Worm (Caenorhabditis elegans) whole organism, late embryonic: ENCODE measurements around the gene T05A8.6.

ENCODE experiments used
- C08G9.2 ChIP-seq: sonication (generic microtip); optimal IDR thresholded peaks from 2 replicates; lab custom pipeline; 2016; ENCODE audit warnings: mild to moderate bottlenecking, missing genetic modification characterization, moderate library complexity, missing compliant biosample characterization
- C38D4.7 ChIP-seq: fragments of 200-800 bp; sonication (Bioruptor generic); optimal IDR thresholded peaks from 2 replicates; lab custom pipeline; 2018; ENCODE audit warnings: mild to moderate bottlenecking, missing genetic modification characterization, moderate library complexity, missing compliant biosample characterization
- F13H6.1 ChIP-seq: sonication (generic microtip); optimal IDR thresholded peaks from 2 replicates; lab custom pipeline; 2016; ENCODE audit warnings: missing genetic modification characterization, missing compliant biosample characterization
- K02D7.2 ChIP-seq: sonication (generic microtip); optimal IDR thresholded peaks from 2 replicates; lab custom pipeline; 2017; ENCODE audit warnings: mild to moderate bottlenecking, missing genetic modification characterization, missing compliant biosample characterization
- ama-1 ChIP-seq: fragments of 150-350 bp; optimal IDR thresholded peaks from 2 replicates; lab custom pipeline; 2014
- ceh-14 ChIP-seq: sonication (generic microtip); optimal IDR thresholded peaks from 2 replicates; lab custom pipeline; 2016; ENCODE audit warnings: missing genotype, missing genetic modification characterization, missing compliant biosample characterization
- ceh-18 ChIP-seq: sonication (generic microtip); optimal IDR thresholded peaks from 2 replicates; lab custom pipeline; 2016; ENCODE audit warnings: missing genetic modification characterization, missing compliant biosample characterization
- ceh-24 ChIP-seq: sonication (generic microtip); optimal IDR thresholded peaks from 2 replicates; lab custom pipeline; 2016; ENCODE audit warnings: mild to moderate bottlenecking, missing genetic modification characterization, missing compliant biosample characterization
- ceh-48 ChIP-seq: sonication (generic microtip); optimal IDR thresholded peaks from 2 replicates; lab custom pipeline; 2016; ENCODE audit warnings: missing genetic modification characterization, inconsistent platforms, missing compliant biosample characterization
- ceh-9 ChIP-seq: sonication (generic microtip); optimal IDR thresholded peaks from 2 replicates; lab custom pipeline; 2016; ENCODE audit warnings: mild to moderate bottlenecking, missing genetic modification characterization, inconsistent platforms, missing compliant biosample characterization
- dmd-4 ChIP-seq: sonication (generic microtip); optimal IDR thresholded peaks from 2 replicates; lab custom pipeline; 2016; ENCODE audit warnings: borderline replicate concordance, missing genetic modification characterization, missing compliant biosample characterization
- dve-1 ChIP-seq: sonication (generic microtip); optimal IDR thresholded peaks from 2 replicates; lab custom pipeline; 2017; ENCODE audit warnings: antibody characterized with exemption, mild to moderate bottlenecking, missing genetic modification characterization, missing compliant biosample characterization
- elt-2 ChIP-seq: sonication (generic microtip); optimal IDR thresholded peaks from 2 replicates; lab custom pipeline; 2016; ENCODE audit warnings: missing genetic modification reagents, missing genetic modification characterization, missing compliant biosample characterization
- ets-4 ChIP-seq: sonication (generic microtip); optimal IDR thresholded peaks from 2 replicates; lab custom pipeline; 2016; ENCODE audit warnings: missing genetic modification characterization, missing compliant biosample characterization
- fax-1 ChIP-seq: sonication (generic microtip); optimal IDR thresholded peaks from 2 replicates; lab custom pipeline; 2016; ENCODE audit warnings: missing genotype, missing genetic modification characterization, missing compliant biosample characterization
- fkh-10 ChIP-seq: fragments of 150-350 bp; optimal IDR thresholded peaks from 2 replicates; lab custom pipeline; 2014; ENCODE audit warnings: missing biosample characterization, missing genetic modification reagents, missing genetic modification characterization
- hlh-13 ChIP-seq: fragments of 200-800 bp; sonication (Bioruptor generic); optimal IDR thresholded peaks from 2 replicates; lab custom pipeline; 2018; ENCODE audit warnings: mild to moderate bottlenecking, missing genetic modification characterization, missing compliant biosample characterization
- lin-11 ChIP-seq: fragments of 200-800 bp; sonication (Bioruptor generic); optimal IDR thresholded peaks from 2 replicates; lab custom pipeline; 2018; ENCODE audit warnings: mild to moderate bottlenecking, missing genetic modification characterization, missing compliant biosample characterization
- madf-2 ChIP-seq: sonication (generic microtip); optimal IDR thresholded peaks from 2 replicates; lab custom pipeline; 2017; ENCODE audit warnings: missing genetic modification characterization, missing compliant biosample characterization
- nhr-11 ChIP-seq: fragments of 150-350 bp; optimal IDR thresholded peaks from 2 replicates; lab custom pipeline; 2014; ENCODE audit warnings: missing biosample characterization, missing genetic modification characterization
- npax-4 ChIP-seq: sonication (generic microtip); optimal IDR thresholded peaks from 2 replicates; lab custom pipeline; 2016; ENCODE audit warnings: missing genetic modification characterization, missing compliant biosample characterization
- pag-3 ChIP-seq: sonication (generic microtip); optimal IDR thresholded peaks from 2 replicates; lab custom pipeline; 2016; ENCODE audit warnings: missing compliant biosample characterization, missing genetic modification characterization, borderline replicate concordance
- pat-9 ChIP-seq: fragments of 200-800 bp; sonication (Bioruptor generic); optimal IDR thresholded peaks from 2 replicates; lab custom pipeline; 2018; ENCODE audit warnings: mild to moderate bottlenecking, missing genetic modification characterization, moderate library complexity, missing compliant biosample characterization
- pax-1 ChIP-seq: fragments of 150-350 bp; optimal IDR thresholded peaks from 2 replicates; lab custom pipeline; 2014; ENCODE audit warnings: missing biosample characterization, missing genetic modification characterization
- pros-1 ChIP-seq: fragments of 150-350 bp; optimal IDR thresholded peaks from 2 replicates; lab custom pipeline; 2014; ENCODE audit warnings: missing biosample characterization, missing genetic modification reagents, missing genetic modification characterization
- sox-2 ChIP-seq: fragments of 200-800 bp; sonication (Bioruptor generic); IDR thresholded peaks from 2 replicates; pipeline ENCODE4 v1.3.6; 2022; ENCODE audit warnings: missing genetic modification reagents, missing genetic modification characterization, missing compliant biosample characterization
- syd-9 ChIP-seq: sonication (generic microtip); optimal IDR thresholded peaks from 2 replicates; lab custom pipeline; 2016; ENCODE audit warnings: mild to moderate bottlenecking, missing genetic modification characterization, moderate library complexity, missing compliant biosample characterization
- tbx-2 ChIP-seq: sonication (generic microtip); optimal IDR thresholded peaks from 2 replicates; lab custom pipeline; 2016; ENCODE audit warnings: missing genetic modification characterization, missing compliant biosample characterization
- tbx-7 ChIP-seq: sonication (generic microtip); optimal IDR thresholded peaks from 2 replicates; lab custom pipeline; 2016; ENCODE audit warnings: missing genotype, missing genetic modification characterization, missing compliant biosample characterization
- unc-3 ChIP-seq, 2 experiments: fragments of 200-800 bp in 1 of 2; sonication (Bioruptor generic) in 1 of 2; sonication (generic microtip) in 1 of 2; conservative IDR thresholded peaks in 1 of 2; optimal IDR thresholded peaks in 1 of 2; 2 replicates each; pipeline versions ENCODE4 v1.3.6 to Lab custom; 2016 to 2022; ENCODE audit warnings: missing compliant biosample characterization in 2 of 2, missing genetic modification characterization in 2 of 2, missing genetic modification reagents in 1 of 2
- unc-42 ChIP-seq: sonication (generic microtip); optimal IDR thresholded peaks from 2 replicates; lab custom pipeline; 2016; ENCODE audit warnings: missing genotype, missing genetic modification characterization, missing compliant biosample characterization
- unc-55 ChIP-seq: sonication (generic microtip); optimal IDR thresholded peaks from 2 replicates; lab custom pipeline; 2017; ENCODE audit warnings: missing biosample characterization, missing genetic modification reagents, missing genetic modification characterization
- ztf-16 ChIP-seq: sonication (generic microtip); optimal IDR thresholded peaks from 2 replicates; lab custom pipeline; 2017; ENCODE audit warnings: missing genetic modification characterization, missing compliant biosample characterization

Gene T05A8.6

ce11 chrII:2719212-2719611, 20.3 kb downstream of the T05A8.6 start:
- no peak for TF ChIP-seq nhr-11 (tag; lab: Kevin White, UChicago)
- TF ChIP-seq ceh-14 (tag; lab: Kevin White, UChicago) = no peak
- no peak for TF ChIP-seq K02D7.2 (tag; lab: Kevin White, UChicago)
- no peak for TF ChIP-seq lin-11
- no peak for TF ChIP-seq dmd-4 (tag; lab: Kevin White, UChicago)
- TF ChIP-seq pag-3 (tag; lab: Kevin White, UChicago) = no peak
- no peak for TF ChIP-seq unc-42 (tag; lab: Kevin White, UChicago)
- TF ChIP-seq npax-4 (tag; lab: Kevin White, UChicago) = no peak
- no peak for TF ChIP-seq pax-1
- TF ChIP-seq ama-1 (lab: Kevin White, UChicago) = no peak
- no peak for TF ChIP-seq C38D4.7 (GFP tag; lab: Kevin White, UChicago)
- TF ChIP-seq C08G9.2 = no peak
- TF ChIP-seq F13H6.1 (tag; lab: Kevin White, UChicago) = no peak
- no peak for TF ChIP-seq sox-2
- TF ChIP-seq fkh-10 = no peak

DNA sequence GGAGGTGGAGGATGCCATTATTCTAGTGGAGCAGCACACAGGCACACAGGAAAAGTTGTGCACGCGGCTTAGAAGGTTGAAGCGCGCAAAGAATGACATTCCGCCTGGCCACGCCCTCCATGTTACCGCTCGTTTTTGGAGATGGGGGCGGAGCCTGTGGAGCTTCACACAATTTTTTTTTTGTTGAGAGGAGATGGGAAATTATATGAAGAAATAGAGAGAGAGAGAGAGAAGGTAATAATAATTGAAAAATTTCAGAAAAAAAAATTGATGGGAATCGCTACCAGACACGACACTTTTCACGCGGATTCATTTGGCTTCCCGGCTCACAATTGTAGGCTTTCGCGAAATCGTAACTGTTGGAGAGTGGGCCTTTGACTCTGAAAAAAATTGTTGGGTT, 22.2 kb downstream of the T05A8.6 start, which contains the start of gene T05A8.3:
Gene T05A8.3, minus strand, starts transcription at position 101 of the 400 bp plus-strand sequence.
- TF ChIP-seq pat-9 (tag; lab: Kevin White, UChicago) = no peak
- no peak for TF ChIP-seq madf-2
- TF ChIP-seq ztf-16 (tag; lab: Kevin White, UChicago) = no peak
- no peak for TF ChIP-seq elt-2 (tag; lab: Kevin White, UChicago)
- TF ChIP-seq ama-1 (lab: Kevin White, UChicago) = no peak
- TF ChIP-seq syd-9 (tag; lab: Kevin White, UChicago) = no peak
- no peak for TF ChIP-seq lin-11
- TF ChIP-seq tbx-7 = no peak
- no peak for TF ChIP-seq nhr-11 (tag; lab: Kevin White, UChicago)
- no peak for TF ChIP-seq ceh-14 (tag; lab: Kevin White, UChicago)
- TF ChIP-seq ceh-48 (tag; lab: Kevin White, UChicago) = no peak
- no peak for TF ChIP-seq pros-1
- TF ChIP-seq hlh-13 = no peak
- no peak for TF ChIP-seq npax-4 (tag; lab: Kevin White, UChicago)
- TF ChIP-seq dve-1 (tag; lab: Kevin White, UChicago) = no peak

DNA sequence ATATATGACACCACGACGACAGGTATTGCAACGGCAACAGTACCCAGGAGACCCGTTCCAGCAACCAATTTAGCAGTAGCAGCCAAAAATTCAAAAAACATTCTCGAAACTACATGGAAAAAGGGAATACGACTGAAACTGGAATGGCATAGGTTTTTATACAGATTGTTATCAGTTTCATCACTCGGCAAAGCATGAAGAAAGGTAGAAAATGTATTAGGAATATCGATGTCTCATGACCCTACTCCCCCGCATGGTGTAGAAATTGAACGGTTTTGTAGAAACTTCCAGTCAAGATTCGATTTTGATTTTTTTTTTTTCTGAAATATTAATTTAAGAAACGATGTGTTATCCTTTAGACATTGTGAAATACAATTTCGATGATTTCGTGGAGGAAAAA, 28.6 kb downstream of the T05A8.6 start, which contains the start of gene T05A8.2:
Gene T05A8.2, minus strand, starts transcription at position 101 of the 400 bp plus-strand sequence.
- TF ChIP-seq ceh-48 (tag; lab: Kevin White, UChicago) (no peak), sox-2 (no peak), unc-55 (GFP tag; lab: Kevin White, UChicago) (no peak), ceh-14 (tag; lab: Kevin White, UChicago) (no peak), tbx-7 (no peak), K02D7.2 (tag; lab: Kevin White, UChicago) (no peak)

DNA sequence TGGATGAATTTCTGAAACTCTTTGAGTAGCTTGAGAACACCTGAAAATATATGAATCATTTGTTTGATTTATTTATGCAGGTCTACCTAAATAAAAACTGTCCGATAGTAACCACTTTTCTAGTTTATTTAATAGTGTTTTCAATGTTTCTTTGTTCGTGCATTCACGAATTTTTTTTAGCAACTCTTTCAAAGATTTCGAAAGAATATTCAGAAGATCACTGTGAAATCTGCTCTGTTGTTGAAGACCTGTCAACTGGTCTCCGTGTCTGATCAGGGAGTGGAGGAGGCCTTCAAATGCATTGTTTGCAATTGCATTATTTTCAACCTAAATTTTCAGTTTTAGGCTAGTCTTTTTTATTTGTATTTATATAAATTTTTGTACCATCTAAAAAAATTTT, 29.6 kb downstream of the T05A8.6 start, which contains the start of gene T05A8.1:
Gene T05A8.1, minus strand, starts transcription at position 101 of the 400 bp plus-strand sequence.
- TF ChIP-seq fax-1 (tag; lab: Kevin White, UChicago) = no peak
- no peak for TF ChIP-seq ets-4 (tag; lab: Kevin White, UChicago)
- no peak for TF ChIP-seq unc-3 (GFP tag; conservative IDR thresholded peaks at IDR 0.05; lab: Robert Waterston, UW)
- no peak for TF ChIP-seq unc-3 (tag; optimal IDR thresholded peaks at IDR 0.05; lab: Kevin White, UChicago)
- no peak for TF ChIP-seq tbx-7
- TF ChIP-seq nhr-11 (tag; lab: Kevin White, UChicago) = no peak
- no peak for TF ChIP-seq madf-2
- no peak for TF ChIP-seq ceh-14 (tag; lab: Kevin White, UChicago)
- no peak for TF ChIP-seq tbx-2 (tag; lab: Kevin White, UChicago)
- TF ChIP-seq dve-1 (tag; lab: Kevin White, UChicago) = no peak
- TF ChIP-seq pros-1 = no peak
- TF ChIP-seq ama-1 (lab: Kevin White, UChicago) = no peak
- TF ChIP-seq dmd-4 (tag; lab: Kevin White, UChicago) = no peak
- TF ChIP-seq ceh-24 (tag; lab: Kevin White, UChicago) = no peak
- no peak for TF ChIP-seq ceh-9
- TF ChIP-seq ceh-18 (tag; lab: Kevin White, UChicago) = no peak
- TF ChIP-seq sox-2 = no peak
